Fruit fly (Drosophila melanogaster) Kc167 (cell line): ENCODE results near the gene CG9514.

Experiments
- Myc ChIP-seq: fragments of >200 bp; optimal IDR thresholded peaks from 2 replicates; lab custom pipeline; 2017; ENCODE audit warnings: missing external identifiers
- Sin3A ChIP-seq: fragments of >200 bp; optimal IDR thresholded peaks from 2 replicates; lab custom pipeline; 2018; ENCODE audit warnings: missing external identifiers
- h ChIP-seq: fragments of >200 bp; optimal IDR thresholded peaks from 3 replicates; lab custom pipeline; 2018; ENCODE audit warnings: missing external identifiers
- insv ChIP-seq: fragments of >200 bp; optimal IDR thresholded peaks from 3 replicates; lab custom pipeline; 2018; ENCODE audit warnings: missing external identifiers
- psq ChIP-seq: fragments of >200 bp; optimal IDR thresholded peaks from 2 replicates; lab custom pipeline; 2017; ENCODE audit warnings: missing external identifiers
- ttk ChIP-seq: sonication (Bioruptor generic); optimal IDR thresholded peaks from 2 replicates; lab custom pipeline; 2017; ENCODE audit warnings: missing external identifiers

Gene CG9514

DNA sequence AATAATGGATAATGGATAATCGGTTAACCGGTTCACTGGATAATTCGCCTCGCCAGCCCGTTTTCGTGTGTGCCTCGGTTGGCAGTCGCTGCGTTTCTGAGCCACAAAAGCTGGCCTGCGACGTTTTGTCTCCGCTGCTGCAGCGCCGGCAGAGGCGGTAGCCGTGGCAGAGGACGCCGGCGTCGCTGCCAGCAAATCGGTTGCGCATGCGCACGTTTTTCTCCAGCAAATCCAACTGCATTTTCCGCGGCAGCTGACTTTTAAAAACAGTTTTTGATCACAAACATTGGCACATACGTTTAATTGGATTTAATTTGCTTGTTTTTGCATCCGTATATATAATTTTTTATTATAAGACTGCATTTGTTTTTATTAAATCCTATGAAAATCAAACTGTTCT lies at the start of gene CG9514:
TSS of gene CG9514 (minus strand) at position 101 of the 400 bp plus-strand sequence.
- no peak for TF ChIP-seq h (lab: Kevin White, UChicago)
- TF ChIP-seq psq (lab: Kevin White, UChicago) = no peak
- no peak for TF ChIP-seq Myc (lab: Kevin White, UChicago)
- TF ChIP-seq insv (lab: Kevin White, UChicago) = no peak
- no peak for TF ChIP-seq ttk (lab: Kevin White, UChicago)
- no peak for TF ChIP-seq Sin3A (lab: Kevin White, UChicago)

dm6 chrX:14936250-14936649 lies 39.6 kb upstream of the CG9514 start:
- TF ChIP-seq Sin3A (lab: Kevin White, UChicago) (no peak), psq (lab: Kevin White, UChicago) (no peak), Myc (lab: Kevin White, UChicago) (no peak), h (lab: Kevin White, UChicago) (no peak), ttk (lab: Kevin White, UChicago) (no peak), insv (lab: Kevin White, UChicago) (no peak)

DNA sequence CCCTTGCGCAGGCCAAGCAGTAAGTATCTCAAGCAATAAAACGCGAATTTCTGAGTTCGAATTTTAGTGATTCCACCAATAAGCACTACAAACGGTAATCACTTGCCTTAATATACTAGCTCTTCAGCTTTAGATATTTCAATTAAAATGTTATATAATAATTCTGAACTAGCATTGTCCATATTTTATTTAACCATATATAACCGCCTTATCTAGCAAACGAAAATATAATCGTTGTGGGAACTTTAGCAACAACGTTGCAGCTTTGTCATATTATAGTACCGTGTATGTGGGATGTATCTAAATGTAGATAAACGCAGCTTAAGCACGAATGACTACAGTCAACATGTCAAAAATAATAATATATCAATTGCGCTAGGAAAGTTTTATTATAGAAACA lies 34.6 kb upstream of the CG9514 start:
- TF ChIP-seq Myc (lab: Kevin White, UChicago) (no peak), psq (lab: Kevin White, UChicago) (no peak), h (lab: Kevin White, UChicago) (no peak), insv (lab: Kevin White, UChicago) (no peak), Sin3A (lab: Kevin White, UChicago) (no peak), ttk (lab: Kevin White, UChicago) (no peak)

DNA sequence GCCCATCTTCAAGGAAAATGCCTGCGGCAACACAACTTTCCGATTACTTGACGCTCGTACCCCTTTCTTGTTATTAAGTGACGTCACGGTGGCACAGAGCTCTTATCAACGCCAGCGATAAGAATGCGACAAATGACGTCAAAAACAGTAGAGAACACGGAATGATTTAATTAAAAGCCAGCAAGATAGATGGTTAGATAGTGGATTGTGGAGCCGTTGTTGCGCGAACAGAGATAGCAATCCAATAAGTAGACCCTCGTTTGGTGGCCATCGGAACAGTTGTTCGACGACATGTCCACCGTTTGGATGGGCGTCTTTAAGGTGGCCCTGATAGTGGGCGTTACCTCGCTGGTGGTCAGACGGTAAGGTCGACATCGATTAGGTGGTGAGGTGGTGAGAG lies 33.1 kb upstream of the CG9514 start:
- TF ChIP-seq insv (lab: Kevin White, UChicago) (no peak), ttk (lab: Kevin White, UChicago) (no peak), Myc (lab: Kevin White, UChicago) (no peak), psq (lab: Kevin White, UChicago) (no peak), Sin3A (lab: Kevin White, UChicago) (no peak)

- no peak for TF ChIP-seq Myc (lab: Kevin White, UChicago)
- no peak for TF ChIP-seq Sin3A (lab: Kevin White, UChicago)
- no peak for TF ChIP-seq psq (lab: Kevin White, UChicago)
- no peak for TF ChIP-seq h (lab: Kevin White, UChicago)
- TF ChIP-seq ttk (lab: Kevin White, UChicago) = no peak
- no peak for TF ChIP-seq insv (lab: Kevin White, UChicago)
Measured at dm6 chrX:14928844-14929243, 32.2 kb upstream of the CG9514 start, which contains the start of gene CG32591. Gene CG32591, minus strand, starts transcription at chrX:14928944.

dm6 chrX:14923277-14924019 lies 26.8 kb upstream of the CG9514 start, which contains the start of gene CG9503:
Gene CG9503, minus strand, starts transcription at chrX:14923493.
- no peak for TF ChIP-seq ttk (lab: Kevin White, UChicago)

dm6 chrX:14922396-14923276 lies 25.9 kb upstream of the CG9514 start:
- no peak for TF ChIP-seq Myc (lab: Kevin White, UChicago)
- TF ChIP-seq psq (lab: Kevin White, UChicago) = no peak
- no peak for TF ChIP-seq h (lab: Kevin White, UChicago)
- TF ChIP-seq ttk (lab: Kevin White, UChicago) = no peak
- TF ChIP-seq Sin3A (lab: Kevin White, UChicago) = no peak
- TF ChIP-seq insv (lab: Kevin White, UChicago) = no peak

- no peak for TF ChIP-seq Myc (lab: Kevin White, UChicago)
- no peak for TF ChIP-seq h (lab: Kevin White, UChicago)
- no peak for TF ChIP-seq psq (lab: Kevin White, UChicago)
- no peak for TF ChIP-seq ttk (lab: Kevin White, UChicago)
- no peak for TF ChIP-seq insv (lab: Kevin White, UChicago)
- TF ChIP-seq Sin3A (lab: Kevin White, UChicago) = no peak
Measured at dm6 chrX:14918750-14919247, 22.1 kb upstream of the CG9514 start, which contains the start of gene Eo. Gene Eo, minus strand, starts transcription at chrX:14918800.

DNA sequence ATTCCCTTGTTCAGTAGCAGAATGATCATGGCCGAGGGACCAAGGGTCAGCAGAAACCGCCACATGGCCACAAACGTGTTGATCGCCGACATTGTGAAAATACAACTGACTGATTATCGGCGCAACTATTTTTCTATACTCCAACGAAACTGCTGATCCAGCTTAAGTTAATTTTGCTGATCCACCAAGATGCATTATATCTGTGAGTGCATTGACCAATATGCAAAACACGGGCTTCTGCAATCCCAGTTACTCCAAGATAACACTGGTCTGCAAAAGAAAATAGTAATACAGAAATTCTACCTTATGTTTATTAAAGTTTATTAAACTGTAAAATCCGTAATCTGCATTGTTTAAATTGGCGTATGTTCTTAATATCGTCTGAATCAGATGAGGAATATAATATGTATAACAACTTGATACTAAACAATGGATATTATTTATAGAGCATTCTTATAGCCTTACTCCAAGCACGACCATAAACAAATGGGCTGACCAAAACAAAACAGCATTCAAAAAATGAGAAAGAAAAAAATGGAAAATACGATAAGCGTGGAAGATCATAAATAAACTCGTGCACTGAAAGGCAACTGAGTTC lies 17.1 kb upstream of the CG9514 start, which contains the start of gene CG12398:
TSS of gene CG12398 (minus strand) at position 107 of the 598 bp plus-strand sequence.
- no peak for TF ChIP-seq psq (lab: Kevin White, UChicago)
- no peak for TF ChIP-seq insv (lab: Kevin White, UChicago)
- TF ChIP-seq ttk (lab: Kevin White, UChicago) = no peak
- no peak for TF ChIP-seq Sin3A (lab: Kevin White, UChicago)
- no peak for TF ChIP-seq h (lab: Kevin White, UChicago)
- TF ChIP-seq Myc (lab: Kevin White, UChicago) = no peak

DNA sequence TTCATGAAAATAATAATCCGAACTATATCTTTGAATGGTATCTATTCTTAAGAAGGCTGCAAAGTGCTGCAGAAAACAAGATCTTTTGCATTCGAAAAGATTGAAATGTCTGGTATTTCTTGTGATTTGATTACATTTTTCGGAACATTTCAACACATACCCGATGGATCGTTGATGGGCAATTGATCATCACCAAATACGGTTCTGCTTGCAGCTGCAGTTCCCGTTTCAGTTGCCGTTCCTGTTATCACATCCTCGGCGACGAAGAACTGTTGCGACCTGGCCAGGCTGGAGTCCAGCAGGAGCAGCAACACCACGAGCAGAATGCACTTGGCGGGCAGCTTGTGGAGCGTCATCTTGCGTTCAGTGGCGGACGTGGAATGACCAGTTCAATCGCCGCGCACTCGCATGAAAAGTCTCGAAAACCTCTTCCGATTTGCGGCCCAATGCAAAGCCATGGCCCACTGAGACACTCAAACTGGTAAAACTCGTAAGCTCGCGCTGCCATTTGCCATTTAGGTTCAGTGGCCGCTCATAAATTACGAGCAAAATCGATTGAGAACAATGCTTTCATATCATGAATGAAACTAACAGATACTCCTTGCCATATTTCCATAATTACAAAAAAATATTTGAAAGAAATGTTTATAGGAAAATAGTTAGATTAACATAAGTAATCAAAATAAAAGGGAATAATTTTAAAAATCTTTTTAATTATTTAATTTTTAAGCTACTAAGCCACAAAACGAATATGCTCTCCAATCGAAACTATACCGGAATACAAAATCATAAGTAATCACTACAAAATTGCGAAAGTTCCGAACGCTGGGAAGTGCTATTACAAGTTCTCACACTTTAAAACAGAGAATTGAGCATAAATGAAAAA lies 14.0 kb upstream of the CG9514 start, which contains the start of gene CG14406:
TSS of gene CG14406 (minus strand) at position 382 of the 886 bp plus-strand sequence.
- peak; percentile 84 for TF ChIP-seq h (lab: Kevin White, UChicago)
- no peak for TF ChIP-seq Myc (lab: Kevin White, UChicago)
